Fruit fly (Drosophila melanogaster) whole organism, wandering third instar larva: ENCODE results near the gene Pdfr.

Experiments
- Abd-B ChIP-seq: fragments of >200 bp; optimal IDR thresholded peaks from 2 replicates; lab custom pipeline; 2017; ENCODE audit warnings: missing biosample characterization, missing genetic modification characterization
- CG9705 ChIP-seq: fragments of 200-800 bp; sonication (Bioruptor generic); optimal IDR thresholded peaks from 2 replicates; lab custom pipeline; 2018; ENCODE audit warnings: missing biosample characterization, mild to moderate bottlenecking, missing genetic modification characterization
- OdsH ChIP-seq: fragments of 200-800 bp; sonication (Bioruptor generic); optimal IDR thresholded peaks from 2 replicates; lab custom pipeline; 2016; ENCODE audit warnings: missing biosample characterization, mild to moderate bottlenecking, missing genetic modification characterization
- ey ChIP-seq: fragments of 200-800 bp; sonication (Bioruptor generic); optimal IDR thresholded peaks from 2 replicates; lab custom pipeline; 2016; ENCODE audit warnings: missing biosample characterization, missing genetic modification characterization
- fru ChIP-seq: fragments of 200-800 bp; sonication (Bioruptor generic); optimal IDR thresholded peaks from 3 replicates; lab custom pipeline; 2016; ENCODE audit warnings: missing biosample characterization, mild to moderate bottlenecking, missing genetic modification characterization
- pan ChIP-seq: fragments of >200 bp; optimal IDR thresholded peaks from 2 replicates; lab custom pipeline; 2017
- psq ChIP-seq: fragments of 200-800 bp; sonication (Bioruptor generic); optimal IDR thresholded peaks from 3 replicates; lab custom pipeline; 2017; ENCODE audit warnings: missing biosample characterization, mild to moderate bottlenecking, missing genetic modification characterization, moderate library complexity
- rgr ChIP-seq: fragments of 200-800 bp; sonication (Bioruptor generic); optimal IDR thresholded peaks from 3 replicates; lab custom pipeline; 2016; ENCODE audit warnings: missing biosample characterization, mild to moderate bottlenecking, missing genetic modification characterization

DNA sequence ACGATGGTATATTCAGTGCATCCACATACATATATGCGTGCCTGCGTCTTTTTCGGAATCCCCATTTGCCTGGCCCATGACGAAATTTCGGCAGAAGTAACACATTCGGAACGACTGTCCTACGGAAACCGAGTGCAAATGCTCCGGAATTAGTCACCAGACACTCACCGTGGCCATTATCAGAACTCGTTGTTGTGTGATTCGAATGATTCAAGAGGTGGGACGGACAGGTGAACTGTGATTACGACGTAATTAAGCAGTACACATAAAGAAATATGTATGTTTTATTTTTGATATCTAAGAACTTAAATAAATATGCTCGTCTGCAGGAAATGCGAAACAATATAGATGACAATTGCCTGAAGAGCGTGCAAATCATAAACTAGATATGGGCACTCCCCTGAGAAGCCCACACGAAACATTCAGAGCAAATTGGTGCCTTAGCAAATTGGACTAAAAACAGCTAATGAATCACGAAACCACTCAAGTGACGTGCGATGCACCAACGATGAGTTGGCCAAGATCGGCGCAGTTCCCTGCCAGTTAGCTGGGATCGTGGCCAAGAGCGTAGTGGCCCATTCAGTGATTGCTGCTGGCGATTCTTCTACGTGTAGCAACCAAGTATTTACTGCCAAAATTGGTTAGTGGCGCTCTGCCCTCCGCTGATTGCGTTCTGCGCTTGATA, 39.5 kb downstream of the Pdfr start:
- TF ChIP-seq Abd-B (GFP tag; lab: Kevin White, UChicago) (no peak), fru (GFP tag; lab: Kevin White, UChicago) (peak; percentile 67), psq (GFP tag; lab: Kevin White, UChicago) (peak; percentile 29), rgr (peak; percentile 46), OdsH (GFP tag; lab: Kevin White, UChicago) (peak; percentile 11), CG9705 (GFP tag; lab: Kevin White, UChicago) (no peak), pan (lab: Kevin White, UChicago) (no peak), ey (peak; percentile 60)
